Worm (Caenorhabditis elegans) whole organism, mixed stage, embryonic: Measurements from ENCODE around the gene srd-26.

Experiments
- cnd-1 ChIP-seq: fragments of 200-800 bp; sonication (Bioruptor generic); optimal IDR thresholded peaks from 2 replicates; lab custom pipeline; 2018; ENCODE audit warnings: mild to moderate bottlenecking, missing genetic modification characterization, missing compliant biosample characterization
- mab-5 ChIP-seq: fragments of 150-350 bp; optimal IDR thresholded peaks from 2 replicates; lab custom pipeline; 2014; ENCODE audit warnings: missing biosample characterization, missing genetic modification characterization
- nhr-12 ChIP-seq: fragments of 150-350 bp; optimal IDR thresholded peaks from 2 replicates; lab custom pipeline; 2014; ENCODE audit warnings: missing biosample characterization, missing genetic modification characterization
- nhr-76 ChIP-seq: sonication (generic microtip); optimal IDR thresholded peaks from 2 replicates; lab custom pipeline; 2017; ENCODE audit warnings: missing biosample characterization, missing genetic modification characterization
- pha-4 ChIP-seq: fragments of 150-350 bp; optimal IDR thresholded peaks from 2 replicates; lab custom pipeline; 2018; ENCODE audit warnings: missing biosample characterization, missing genetic modification reagents, missing genetic modification characterization

DNA sequence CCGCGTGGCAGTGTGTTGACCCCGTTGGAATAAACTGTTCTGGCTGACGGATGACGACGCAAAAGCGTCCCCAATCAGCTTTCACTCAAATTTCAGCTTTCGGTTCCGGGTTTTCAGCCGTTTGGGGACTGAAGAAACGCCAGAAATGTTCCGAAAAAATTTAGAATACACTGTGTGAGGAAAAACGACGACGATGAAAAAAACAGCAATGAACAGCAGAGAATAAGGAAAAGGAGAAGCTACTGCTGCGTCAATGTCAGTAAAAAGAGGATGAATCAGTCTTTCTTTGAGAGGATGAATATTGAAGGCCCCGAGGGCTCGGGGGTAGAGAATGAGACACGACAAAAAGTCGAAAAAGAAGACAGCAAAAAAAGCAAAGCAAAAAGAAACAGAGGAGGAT, 34.0 kb downstream of the srd-26 start:
- no peak for TF ChIP-seq nhr-76
- no peak for TF ChIP-seq cnd-1 (tag; lab: Kevin White, UChicago)
- no peak for TF ChIP-seq pha-4 (tag; lab: Kevin White, UChicago)
- no peak for TF ChIP-seq mab-5 (tag; lab: Kevin White, UChicago)
- TF ChIP-seq nhr-12 (tag; lab: Kevin White, UChicago) = no peak
